Worm (Caenorhabditis elegans) whole organism, midembryonic: ENCODE measurements around the gene ZC178.2.

Source experiments
- flt-1 ChIP-seq: fragments of 200-800 bp; sonication (Bioruptor generic); IDR thresholded peaks from 2 replicates; pipeline ENCODE4 v1.3.6; 2022; ENCODE audit warnings: missing genetic modification characterization, missing compliant biosample characterization
- med-1 ChIP-seq: sonication (generic microtip); optimal IDR thresholded peaks from 2 replicates; lab custom pipeline; 2017; ENCODE audit warnings: missing genetic modification characterization, mild to moderate bottlenecking, missing compliant biosample characterization, antibody characterized with exemption, missing genetic modification reagents; ENCODE audit not compliant: insufficient read depth
- ref-1 ChIP-seq: fragments of 200-800 bp; sonication (Bioruptor generic); conservative IDR thresholded peaks from 2 replicates; pipeline ENCODE4 v1.3.6; 2022; ENCODE audit warnings: missing genetic modification reagents, missing genetic modification characterization, missing compliant biosample characterization
- ztf-23 ChIP-seq: fragments of 200-800 bp; sonication (Bioruptor generic); IDR thresholded peaks from 2 replicates; pipeline ENCODE4 v1.3.6; 2022; ENCODE audit warnings: missing genetic modification reagents, missing genetic modification characterization, missing compliant biosample characterization

ce11 chrV:8652177-8652576 is 59.6 kb downstream of the ZC178.2 start:
- TF ChIP-seq ztf-23 (GFP tag; lab: Robert Waterston, UW) (no peak), ref-1 (GFP tag; lab: Robert Waterston, UW) (no peak), flt-1 (no peak), med-1 (GFP tag; lab: Kevin White, UChicago) (no peak)
